Worm (Caenorhabditis elegans): Measurements from ENCODE around the gene C30B5.17.

The C30B5.17 gene

ce11 chrII:6165152-6165551, 37.7 kb downstream of the C30B5.17 start:
- TF ChIP-seq ets-4 (GFP tag; optimal IDR thresholded peaks at IDR 0.05), result no peak
- no peak for TF ChIP-seq ceh-91 (GFP tag; IDR thresholded peaks at IDR 0.05)
- TF ChIP-seq repo-1 (tag; optimal IDR thresholded peaks at IDR 0.05), result no peak
- TF ChIP-seq F57A8.1 (GFP tag; optimal IDR thresholded peaks at IDR 0.05), result no peak
- TF ChIP-seq madf-8 (GFP tag; conservative IDR thresholded peaks at IDR 0.05), result no peak
- no peak for TF ChIP-seq hlh-12 (tag; optimal IDR thresholded peaks at IDR 0.05)
- TF ChIP-seq sea-2 (GFP tag; IDR thresholded peaks at IDR 0.05), result no peak
- TF ChIP-seq ceh-40 (GFP tag; IDR thresholded peaks at IDR 0.05), result no peak
- TF ChIP-seq T07F8.4 (tag; optimal IDR thresholded peaks at IDR 0.05), result no peak
- no peak for TF ChIP-seq pbrm-1 (GFP tag; IDR thresholded peaks at IDR 0.05)
- no peak for TF ChIP-seq bed-2 (GFP tag; IDR thresholded peaks at IDR 0.05)
- TF ChIP-seq Y95B8A.8 (GFP tag; IDR thresholded peaks at IDR 0.05), result no peak
- TF ChIP-seq attf-5 (GFP tag; optimal IDR thresholded peaks at IDR 0.05), result no peak
- no peak for TF ChIP-seq lsy-27 (tag; optimal IDR thresholded peaks at IDR 0.05; ENCODE audit: borderline replicate concordance, insufficient read depth)
- TF ChIP-seq chd-7 (tag; optimal IDR thresholded peaks at IDR 0.05), result no peak
- no peak for TF ChIP-seq nhr-80 (tag; optimal IDR thresholded peaks at IDR 0.05)

ce11 chrII:6160994-6161393, 41.8 kb downstream of the C30B5.17 start, which contains the start of gene exp-1:
Gene exp-1, minus strand, starts transcription at chrII:6161094.
- TF ChIP-seq snpc-1.1 (tag; optimal IDR thresholded peaks at IDR 0.05; ENCODE audit: insufficient read depth), result no peak
- TF ChIP-seq Y53G8AR.9 (GFP tag; conservative IDR thresholded peaks at IDR 0.05), result no peak
- no peak for TF ChIP-seq F22D6.2 (tag; optimal IDR thresholded peaks at IDR 0.05)
- no peak for TF ChIP-seq ztf-22 (GFP tag; optimal IDR thresholded peaks at IDR 0.05)
- no peak for TF ChIP-seq hsf-1 (GFP tag; IDR thresholded peaks at IDR 0.05)
- no peak for TF ChIP-seq B0019.2 (GFP tag; conservative IDR thresholded peaks at IDR 0.05)
- TF ChIP-seq F55B11.4 (tag; optimal IDR thresholded peaks at IDR 0.05; ENCODE audit: borderline replicate concordance, insufficient read depth), result no peak
- no peak for TF ChIP-seq snpc-3.4 (tag; optimal IDR thresholded peaks at IDR 0.05)
- TF ChIP-seq lin-40 (tag; optimal IDR thresholded peaks at IDR 0.05), result no peak
- no peak for TF ChIP-seq B0261.1 (tag; optimal IDR thresholded peaks at IDR 0.05)
- no peak for TF ChIP-seq C06A6.2 (GFP tag; conservative IDR thresholded peaks at IDR 0.05)
- no peak for TF ChIP-seq atf-7 (tag; optimal IDR thresholded peaks at IDR 0.05)
- TF ChIP-seq Y53F4B.3 (GFP tag; IDR thresholded peaks at IDR 0.05), result no peak
- TF ChIP-seq efl-1 (GFP tag; optimal IDR thresholded peaks at IDR 0.05), result no peak
- TF ChIP-seq dpff-1 (tag; optimal IDR thresholded peaks at IDR 0.05), result no peak
- no peak for TF ChIP-seq tbx-9 (tag; optimal IDR thresholded peaks at IDR 0.05; ENCODE audit: borderline replicate concordance)
- no peak for TF ChIP-seq nhr-179 (tag; optimal IDR thresholded peaks at IDR 0.05)

- TF ChIP-seq T07F8.4 (tag; optimal IDR thresholded peaks at IDR 0.05), result no peak
Observed at ce11 chrII:6158111-6158510, 44.7 kb downstream of the C30B5.17 start.

Measured in whole organism, young adult.